Worm (Caenorhabditis elegans) whole organism, L4 larva: Measurements from ENCODE around the gene srw-98.

Experiments used
- F10B5.3 ChIP-seq: sonication (generic microtip); optimal IDR thresholded peaks from 2 replicates; lab custom pipeline; 2016; ENCODE audit warnings: mild to moderate bottlenecking, missing genetic modification characterization, missing compliant biosample characterization
- F26F4.8 ChIP-seq: fragments of 200-800 bp; sonication (Bioruptor generic); conservative IDR thresholded peaks from 2 replicates; pipeline ENCODE4 v1.3.6; 2022; ENCODE audit warnings: missing genetic modification characterization, missing compliant biosample characterization
- F37D6.2 ChIP-seq: sonication (generic microtip); optimal IDR thresholded peaks from 2 replicates; lab custom pipeline; 2016; ENCODE audit warnings: mild to moderate bottlenecking, missing genetic modification characterization, missing compliant biosample characterization
- F44E2.7 ChIP-seq: fragments of 200-800 bp; sonication (Bioruptor generic); IDR thresholded peaks from 2 replicates; pipeline ENCODE4 v2.1.2; 2022; ENCODE audit warnings: missing genetic modification characterization, missing compliant biosample characterization
- T26A8.4 ChIP-seq: fragments of 200-800 bp; sonication (Bioruptor generic); IDR thresholded peaks from 2 replicates; pipeline ENCODE4 v1.3.6; 2022; ENCODE audit warnings: missing genetic modification characterization, missing compliant biosample characterization
- Y105C5A.15 ChIP-seq: fragments of 200-800 bp; sonication (Bioruptor generic); IDR thresholded peaks from 2 replicates; pipeline ENCODE4 v1.3.6; 2022; ENCODE audit warnings: missing genetic modification characterization, missing compliant biosample characterization
- Y75B8A.6 ChIP-seq: fragments of 200-800 bp; sonication (Bioruptor generic); IDR thresholded peaks from 2 replicates; pipeline ENCODE4 v1.3.6; 2022; ENCODE audit warnings: missing genetic modification reagents, missing genetic modification characterization, missing compliant biosample characterization
- ZK337.2 ChIP-seq: fragments of 200-800 bp; sonication (Bioruptor generic); IDR thresholded peaks from 2 replicates; pipeline ENCODE4 v1.3.6; 2022; ENCODE audit warnings: missing genetic modification reagents, missing genetic modification characterization, missing compliant biosample characterization
- arid-1 ChIP-seq: fragments of 200-800 bp; sonication (Bioruptor generic); conservative IDR thresholded peaks from 2 replicates; pipeline ENCODE4 v1.3.6; 2022; ENCODE audit warnings: missing genetic modification reagents, missing genetic modification characterization, missing compliant biosample characterization
- attf-4 ChIP-seq: sonication (generic microtip); optimal IDR thresholded peaks from 3 replicates; lab custom pipeline; 2017; ENCODE audit warnings: missing biosample characterization, missing genetic modification characterization
- ceh-20 ChIP-seq: fragments of 200-800 bp; sonication (Bioruptor generic); IDR thresholded peaks from 2 replicates; pipeline ENCODE4 v1.3.6; 2022; ENCODE audit warnings: missing genetic modification reagents, missing genetic modification characterization, missing compliant biosample characterization
- ceh-32 ChIP-seq: sonication (generic microtip); optimal IDR thresholded peaks from 2 replicates; lab custom pipeline; 2016; ENCODE audit warnings: mild to moderate bottlenecking, missing genetic modification characterization, missing compliant biosample characterization; ENCODE audit not compliant: poor library complexity
- ceh-62 ChIP-seq: sonication (generic microtip); optimal IDR thresholded peaks from 2 replicates; lab custom pipeline; 2017; ENCODE audit warnings: missing biosample characterization, missing genetic modification characterization
- ces-1 ChIP-seq: fragments of 150-350 bp; sonication (generic microtip); optimal IDR thresholded peaks from 4 replicates; lab custom pipeline; 2014; ENCODE audit warnings: missing biosample characterization, missing genetic modification reagents, missing genetic modification characterization
- ctbp-1 ChIP-seq: fragments of 200-800 bp; sonication (Bioruptor generic); IDR thresholded peaks from 2 replicates; pipeline ENCODE4 v1.3.6; 2022; ENCODE audit warnings: missing genetic modification reagents, missing genetic modification characterization, missing compliant biosample characterization
- daf-16 ChIP-seq, 3 experiments: sonication (generic microtip); optimal IDR thresholded peaks; 2 replicates each; lab custom pipeline; 2016 to 2017; ENCODE audit warnings: missing genetic modification characterization in 3 of 3, missing genetic modification reagents in 3 of 3, mild to moderate bottlenecking in 2 of 3, missing compliant biosample characterization in 2 of 3, missing biosample characterization in 1 of 3, moderate library complexity in 1 of 3
- dmd-6 ChIP-seq: fragments of 200-800 bp; sonication (Bioruptor generic); IDR thresholded peaks from 2 replicates; pipeline ENCODE4 v1.3.6; 2022; ENCODE audit warnings: missing genetic modification reagents, missing genetic modification characterization, missing compliant biosample characterization
- dpl-1 ChIP-seq: fragments of 150-350 bp; optimal IDR thresholded peaks from 2 replicates; lab custom pipeline; 2014; ENCODE audit warnings: missing biosample characterization, missing genetic modification reagents, missing genetic modification characterization
- egl-43 ChIP-seq: fragments of 200-800 bp; sonication (Bioruptor generic); IDR thresholded peaks from 2 replicates; pipeline ENCODE4 v1.3.6; 2022; ENCODE audit warnings: missing genetic modification reagents, missing genetic modification characterization, missing compliant biosample characterization
- gei-8 ChIP-seq: fragments of 200-800 bp; sonication (Bioruptor generic); optimal IDR thresholded peaks from 2 replicates; lab custom pipeline; 2018; ENCODE audit warnings: mild to moderate bottlenecking, missing genetic modification characterization, missing compliant biosample characterization
- jun-1 ChIP-seq: fragments of 150-350 bp; optimal IDR thresholded peaks from 2 replicates; lab custom pipeline; 2014; ENCODE audit warnings: missing biosample characterization, missing genetic modification reagents, missing genetic modification characterization
- lin-13 ChIP-seq: fragments of 150-350 bp; optimal IDR thresholded peaks from 2 replicates; lab custom pipeline; 2014; ENCODE audit warnings: missing biosample characterization, missing genetic modification reagents, missing genetic modification characterization
- lin-38 ChIP-seq: fragments of 200-800 bp; sonication (Bioruptor generic); IDR thresholded peaks from 2 replicates; pipeline ENCODE4 v1.3.6; 2022; ENCODE audit warnings: missing genetic modification reagents, missing genetic modification characterization, missing compliant biosample characterization
- nhr-102 ChIP-seq: sonication (generic microtip); optimal IDR thresholded peaks from 2 replicates; lab custom pipeline; 2016; ENCODE audit warnings: mild to moderate bottlenecking, missing genetic modification characterization, moderate library complexity, missing compliant biosample characterization
- nhr-11 ChIP-seq: fragments of 150-350 bp; optimal IDR thresholded peaks from 2 replicates; lab custom pipeline; 2014; ENCODE audit warnings: missing biosample characterization, missing genetic modification characterization
- nhr-111 ChIP-seq: fragments of 200-800 bp; sonication (Bioruptor generic); optimal IDR thresholded peaks from 2 replicates; lab custom pipeline; 2018; ENCODE audit warnings: mild to moderate bottlenecking, missing genetic modification characterization, missing compliant biosample characterization
- nhr-25 ChIP-seq: sonication (generic microtip); optimal IDR thresholded peaks from 2 replicates; lab custom pipeline; 2017; ENCODE audit warnings: missing genetic modification characterization, mild to moderate bottlenecking, missing compliant biosample characterization, antibody characterized with exemption, moderate library complexity, borderline replicate concordance; ENCODE audit not compliant: insufficient read depth
- nhr-28 ChIP-seq: fragments of 150-350 bp; optimal IDR thresholded peaks from 2 replicates; lab custom pipeline; 2014; ENCODE audit warnings: missing biosample characterization, missing genetic modification characterization
- nhr-48 ChIP-seq: sonication (generic microtip); optimal IDR thresholded peaks from 2 replicates; lab custom pipeline; 2016; ENCODE audit warnings: mild to moderate bottlenecking, missing genetic modification characterization, missing compliant biosample characterization
- pha-4 ChIP-seq, 2 experiments: fragments of 150-350 bp in 1 of 2; fragments of 200-800 bp in 1 of 2; sonication (Bioruptor generic) in 1 of 2; IDR thresholded peaks in 1 of 2; optimal IDR thresholded peaks in 1 of 2; 2 replicates each; pipeline versions ENCODE4 v1.3.6 to Lab custom; 2014 to 2022; ENCODE audit warnings: missing genetic modification characterization in 2 of 2, missing genetic modification reagents in 2 of 2, missing biosample characterization in 1 of 2, missing compliant biosample characterization in 1 of 2
- rbr-2 ChIP-seq: sonication (generic microtip); optimal IDR thresholded peaks from 2 replicates; lab custom pipeline; 2016; ENCODE audit warnings: missing genotype, missing genetic modification characterization, missing compliant biosample characterization
- set-16 ChIP-seq: fragments of 200-800 bp; sonication (Bioruptor generic); IDR thresholded peaks from 2 replicates; pipeline ENCODE4 v1.3.6; 2022; ENCODE audit warnings: missing genetic modification reagents, missing genetic modification characterization, missing compliant biosample characterization
- skn-1 ChIP-seq: fragments of 150-350 bp; optimal IDR thresholded peaks from 2 replicates; lab custom pipeline; 2014; ENCODE audit warnings: missing biosample characterization, missing genetic modification characterization
- tag-97 ChIP-seq: fragments of 200-800 bp; sonication (Bioruptor generic); IDR thresholded peaks from 2 replicates; pipeline ENCODE4 v1.3.6; 2022; ENCODE audit warnings: missing genetic modification characterization, missing compliant biosample characterization
- unc-62 ChIP-seq, 3 experiments: fragments of 150-350 bp in 1 of 3; sonication (generic microtip); optimal IDR thresholded peaks in 2 of 3; peaks in 1 of 3; 1 replicate in 1 of 3; 2 replicates in 2 of 3; lab custom pipeline; 2014 to 2017; ENCODE audit warnings: missing biosample characterization in 3 of 3, missing genetic modification characterization in 3 of 3, missing genetic modification reagents in 3 of 3, missing genotype in 1 of 3
- zag-1 ChIP-seq: fragments of 150-350 bp; optimal IDR thresholded peaks from 2 replicates; lab custom pipeline; 2014; ENCODE audit warnings: missing biosample characterization, missing genetic modification characterization
- zip-11 ChIP-seq: fragments of 200-800 bp; sonication (Bioruptor generic); IDR thresholded peaks from 2 replicates; pipeline ENCODE4 v1.3.6; 2022; ENCODE audit warnings: missing genetic modification characterization, missing compliant biosample characterization
- zip-2 ChIP-seq: fragments of 150-350 bp; optimal IDR thresholded peaks from 2 replicates; lab custom pipeline; 2014; ENCODE audit warnings: missing biosample characterization, missing genetic modification characterization
- ztf-11 ChIP-seq: fragments of 150-350 bp; optimal IDR thresholded peaks from 2 replicates; lab custom pipeline; 2014; ENCODE audit warnings: missing biosample characterization, missing genetic modification characterization

srw-98 gene

DNA sequence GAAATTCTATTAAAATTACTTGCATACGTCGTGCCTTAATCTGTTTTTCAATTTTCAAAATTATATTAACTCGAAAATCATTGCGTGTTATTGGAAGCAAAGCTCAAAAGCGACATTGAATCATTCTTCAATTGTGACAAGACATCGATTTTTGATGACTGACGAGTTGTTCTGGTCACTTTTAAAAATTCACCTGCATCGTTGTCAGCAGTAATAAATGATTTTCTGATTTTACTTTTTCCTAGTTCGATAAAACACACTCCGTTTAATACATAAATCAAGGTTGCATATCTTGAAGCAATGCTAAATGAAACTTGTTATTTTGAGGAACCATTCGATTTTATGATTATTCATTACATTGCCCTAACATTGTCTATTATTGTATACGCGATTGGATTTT lies 4.2 kb upstream of the srw-98 start, which contains the start of gene srh-3:
srh-3 (plus strand) TSS at position 301 of the 400 bp plus-strand sequence.
- TF ChIP-seq ceh-20 (no peak), pha-4 (GFP tag; IDR thresholded peaks at IDR 0.05; lab: Robert Waterston, UW) (no peak), pha-4 (tag; optimal IDR thresholded peaks at IDR 0.05; lab: Kevin White, UChicago) (no peak), jun-1 (tag; lab: Kevin White, UChicago) (no peak), tag-97 (GFP tag; lab: Robert Waterston, UW) (no peak), nhr-48 (tag; lab: Kevin White, UChicago) (no peak)

DNA sequence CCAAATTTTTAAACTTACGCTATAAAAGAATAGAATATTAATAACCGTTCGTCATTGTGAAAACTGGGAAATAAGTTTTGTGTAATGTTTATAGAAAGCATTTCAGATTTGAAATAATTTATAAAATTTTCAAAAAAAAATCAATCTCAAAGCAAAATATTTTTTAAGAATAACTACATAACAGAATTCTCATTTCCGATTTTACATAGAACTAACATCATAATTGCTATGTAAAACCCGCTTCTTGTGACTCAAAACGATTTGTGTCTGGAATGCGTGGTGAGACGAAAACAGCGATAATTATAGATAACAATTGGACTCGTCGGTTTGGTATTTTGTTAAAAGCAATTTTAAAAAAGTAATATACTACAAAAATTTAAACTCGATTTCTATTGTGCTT lies 2.6 kb upstream of the srw-98 start, which contains the start of gene srw-91:
srw-91 (minus strand) TSS at position 101 of the 400 bp plus-strand sequence.
- TF ChIP-seq jun-1 (tag; lab: Kevin White, UChicago), result no peak
- no peak for TF ChIP-seq ctbp-1 (GFP tag; lab: Robert Waterston, UW)
- no peak for TF ChIP-seq ceh-32 (tag; lab: Kevin White, UChicago)

DNA sequence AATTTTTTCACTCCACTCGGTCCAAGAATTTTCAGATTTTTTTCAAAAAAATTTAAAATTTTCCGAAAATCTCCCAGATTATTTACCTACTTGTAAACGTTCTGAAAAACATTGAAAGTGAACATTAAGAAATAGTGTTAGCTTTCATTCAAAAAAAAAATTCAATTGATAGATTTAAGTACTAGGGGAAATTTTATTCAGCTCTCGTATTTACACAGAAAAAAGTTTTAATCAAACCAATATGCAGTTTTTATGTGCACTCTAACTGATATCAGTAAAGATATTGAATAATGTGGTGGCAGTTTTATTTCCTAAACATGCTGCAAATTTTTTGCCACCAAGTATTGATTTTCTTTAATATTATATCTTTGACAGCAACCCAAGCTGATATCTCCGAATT lies 9.9 kb downstream of the srw-98 start, which contains the start of gene irld-42:
irld-42 (plus strand) TSS at position 301 of the 400 bp plus-strand sequence.
- TF ChIP-seq zip-2 (tag; lab: Kevin White, UChicago), result no peak
- TF ChIP-seq lin-38 (GFP tag; lab: Robert Waterston, UW), result no peak
- no peak for TF ChIP-seq T26A8.4 (GFP tag; lab: Robert Waterston, UW)
- TF ChIP-seq ztf-11, result no peak
- TF ChIP-seq gei-8, result no peak
- TF ChIP-seq nhr-28, result no peak
- no peak for TF ChIP-seq Y105C5A.15 (GFP tag; lab: Robert Waterston, UW)
- TF ChIP-seq tag-97 (GFP tag; lab: Robert Waterston, UW), result no peak
- no peak for TF ChIP-seq F26F4.8 (GFP tag; lab: Robert Waterston, UW)
- TF ChIP-seq set-16, result no peak
- no peak for TF ChIP-seq dpl-1 (GFP tag; lab: Kevin White, UChicago)
- no peak for TF ChIP-seq Y75B8A.6 (GFP tag; lab: Robert Waterston, UW)
- TF ChIP-seq unc-62 (GFP tag; optimal IDR thresholded peaks at IDR 0.05 in 1 of 2; lab: Kevin White, UChicago), result no peak
- no peak for TF ChIP-seq unc-62 (tag; optimal IDR thresholded peaks at IDR 0.05; lab: Kevin White, UChicago)
- TF ChIP-seq egl-43 (GFP tag; lab: Robert Waterston, UW), result no peak
- TF ChIP-seq F44E2.7 (GFP tag; lab: Robert Waterston, UW), result no peak
- no peak for TF ChIP-seq dmd-6 (GFP tag; lab: Robert Waterston, UW)
- no peak for TF ChIP-seq F37D6.2 (tag; lab: Kevin White, UChicago)
- TF ChIP-seq nhr-25, result no peak
- no peak for TF ChIP-seq ceh-62 (tag; lab: Kevin White, UChicago)

DNA sequence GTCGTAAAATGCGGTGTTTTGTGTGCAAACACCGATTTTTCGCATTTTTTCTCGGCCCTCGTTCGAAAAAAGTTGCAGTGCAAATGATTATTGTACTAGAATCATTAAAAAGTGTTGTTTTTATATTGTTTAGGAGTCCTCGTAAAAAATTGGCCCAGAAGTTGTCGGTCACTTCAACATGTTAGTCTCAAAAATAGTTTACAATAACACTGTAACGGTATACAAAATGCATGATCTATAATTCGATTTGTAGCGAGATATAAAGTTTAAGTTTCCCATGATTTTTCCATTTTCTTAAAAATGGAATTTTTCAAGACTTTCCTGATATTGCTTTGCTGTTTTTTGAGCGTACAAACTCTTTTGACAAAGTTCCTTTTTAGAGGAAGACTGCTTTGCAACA lies 11.2 kb downstream of the srw-98 start, which contains the start of gene K04F1.8:
K04F1.8 (plus strand) TSS at position 301 of the 400 bp plus-strand sequence.
- TF ChIP-seq nhr-111 (no peak), egl-43 (GFP tag; lab: Robert Waterston, UW) (no peak), F10B5.3 (tag; lab: Kevin White, UChicago) (no peak), ZK337.2 (GFP tag; lab: Robert Waterston, UW) (no peak), ceh-62 (tag; lab: Kevin White, UChicago) (no peak), zip-11 (GFP tag; lab: Robert Waterston, UW) (no peak), dmd-6 (GFP tag; lab: Robert Waterston, UW) (no peak), rbr-2 (tag; lab: Kevin White, UChicago) (no peak), lin-13 (GFP tag; lab: Kevin White, UChicago) (no peak), ces-1 (no peak), zag-1 (no peak), F37D6.2 (tag; lab: Kevin White, UChicago) (no peak), skn-1 (tag; lab: Kevin White, UChicago) (no peak), daf-16 (GFP tag; optimal IDR thresholded peaks at IDR 0.05; lab: Kevin White, UChicago) (no peak), daf-16 (tag; optimal IDR thresholded peaks at IDR 0.05; lab: Kevin White, UChicago) (no peak), nhr-25 (no peak), Y75B8A.6 (GFP tag; lab: Robert Waterston, UW) (no peak), arid-1 (GFP tag; lab: Robert Waterston, UW) (no peak), nhr-11 (tag; lab: Kevin White, UChicago) (no peak), attf-4 (tag; lab: Kevin White, UChicago) (no peak), nhr-102 (tag; lab: Kevin White, UChicago) (no peak)
- TF ChIP-seq, all 104 proteins: peak for 0
